Worm (Caenorhabditis elegans): ENCODE measurements around the gene F32D8.8.

The F32D8.8 gene

ce11 chrV:10858340-10858739 is 44.2 kb downstream of the F32D8.8 start (continued):
- TF ChIP-seq ceh-18 (tag; optimal IDR thresholded peaks at IDR 0.05), result peak; percentile 96
- no peak for TF ChIP-seq ttx-3 (tag; optimal IDR thresholded peaks at IDR 0.05)
- TF ChIP-seq sox-4 (tag; optimal IDR thresholded peaks at IDR 0.05), result no peak
- no peak for TF ChIP-seq ztf-16 (tag; optimal IDR thresholded peaks at IDR 0.05)
- no peak for TF ChIP-seq fkh-6 (tag; optimal IDR thresholded peaks at IDR 0.05)
- peak; percentile 22 for TF ChIP-seq ceh-19 (GFP tag; optimal IDR thresholded peaks at IDR 0.05)
- no peak for TF ChIP-seq C38D4.7 (GFP tag; optimal IDR thresholded peaks at IDR 0.05)
- no peak for TF ChIP-seq elt-4 (tag; optimal IDR thresholded peaks at IDR 0.05)
- TF ChIP-seq pros-1 (tag; optimal IDR thresholded peaks at IDR 0.05), result peak; percentile 41
- peak; percentile 81 for TF ChIP-seq unc-42 (tag; optimal IDR thresholded peaks at IDR 0.05)
- no peak for TF ChIP-seq tbx-7 (tag; optimal IDR thresholded peaks at IDR 0.05)
- no peak for TF ChIP-seq zip-5 (tag; optimal IDR thresholded peaks at IDR 0.05)
- TF ChIP-seq npax-4 (tag; optimal IDR thresholded peaks at IDR 0.05), result no peak
- peak; percentile 37 for TF ChIP-seq F13H6.1 (tag; optimal IDR thresholded peaks at IDR 0.05)
- no peak for TF ChIP-seq hlh-13 (GFP tag; optimal IDR thresholded peaks at IDR 0.05)
- TF ChIP-seq pqm-1 (tag; optimal IDR thresholded peaks at IDR 0.05), result no peak
- TF ChIP-seq ceh-9 (tag; optimal IDR thresholded peaks at IDR 0.05), result no peak
- no peak for TF ChIP-seq fax-1 (tag; optimal IDR thresholded peaks at IDR 0.05)
- no peak for TF ChIP-seq ama-1 (optimal IDR thresholded peaks at IDR 0.05)
- no peak for TF ChIP-seq pha-4 (tag; optimal IDR thresholded peaks at IDR 0.05)

ce11 chrV:10856901-10857637 is 45.5 kb downstream of the F32D8.8 start:
- TF ChIP-seq C08G9.2 (tag; optimal IDR thresholded peaks at IDR 0.05), result no peak
- no peak for TF ChIP-seq ahr-1 (tag; optimal IDR thresholded peaks at IDR 0.05)
- TF ChIP-seq gmeb-2 (tag; optimal IDR thresholded peaks at IDR 0.05), result no peak
- no peak for TF ChIP-seq pat-9 (tag; optimal IDR thresholded peaks at IDR 0.05)
- TF ChIP-seq npax-4 (tag; optimal IDR thresholded peaks at IDR 0.05), result no peak
- no peak for TF ChIP-seq eyg-1 (tag; optimal IDR thresholded peaks at IDR 0.05)
- no peak for TF ChIP-seq unc-3 (GFP tag; conservative IDR thresholded peaks at IDR 0.05)
- TF ChIP-seq unc-3 (tag; optimal IDR thresholded peaks at IDR 0.05), result no peak
- TF ChIP-seq unc-42 (tag; optimal IDR thresholded peaks at IDR 0.05), result peak; percentile 29
- no peak for TF ChIP-seq pqm-1 (tag; optimal IDR thresholded peaks at IDR 0.05)
- peak; percentile 27 for TF ChIP-seq hlh-30 (tag; optimal IDR thresholded peaks at IDR 0.05; ENCODE audit: insufficient read depth)
- TF ChIP-seq lin-11 (tag; optimal IDR thresholded peaks at IDR 0.05), result no peak
- no peak for TF ChIP-seq elt-2 (tag; optimal IDR thresholded peaks at IDR 0.05)
- TF ChIP-seq K02D7.2 (tag; optimal IDR thresholded peaks at IDR 0.05), result peak; percentile 21
- TF ChIP-seq ceh-18 (tag; optimal IDR thresholded peaks at IDR 0.05), result peak; percentile 45
- TF ChIP-seq dve-1 (tag; optimal IDR thresholded peaks at IDR 0.05), result no peak

ce11 chrV:10855363-10855762 is 47.2 kb downstream of the F32D8.8 start:
- TF ChIP-seq pqm-1 (tag; optimal IDR thresholded peaks at IDR 0.05), result peak; percentile 35
- TF ChIP-seq nhr-11 (tag; optimal IDR thresholded peaks at IDR 0.05), result no peak

ce11 chrV:10854197-10854596 is 48.4 kb downstream of the F32D8.8 start:
- TF ChIP-seq nfya-1 (tag; optimal IDR thresholded peaks at IDR 0.05), result no peak
- TF ChIP-seq tbx-7 (tag; optimal IDR thresholded peaks at IDR 0.05), result no peak
- TF ChIP-seq sox-4 (tag; optimal IDR thresholded peaks at IDR 0.05), result no peak
- TF ChIP-seq npax-4 (tag; optimal IDR thresholded peaks at IDR 0.05), result no peak
- TF ChIP-seq C08G9.2 (tag; optimal IDR thresholded peaks at IDR 0.05), result no peak
- TF ChIP-seq syd-9 (tag; optimal IDR thresholded peaks at IDR 0.05), result no peak
- no peak for TF ChIP-seq pros-1 (tag; optimal IDR thresholded peaks at IDR 0.05)
